Worm (Caenorhabditis elegans) whole organism, L4 larva: ENCODE measurements around the gene Y39A1A.17.

Experiments
- D1046.2 ChIP-seq: fragments of 200-800 bp; sonication (Bioruptor generic); IDR thresholded peaks from 2 replicates; pipeline ENCODE4 v1.3.6; 2022; ENCODE audit warnings: missing genetic modification characterization, missing compliant biosample characterization
- F49E8.2 ChIP-seq: sonication (generic microtip); optimal IDR thresholded peaks from 2 replicates; lab custom pipeline; 2016; ENCODE audit warnings: missing compliant biosample characterization, mild to moderate bottlenecking, missing genetic modification characterization, borderline replicate concordance
- T20F7.1 ChIP-seq: fragments of 200-800 bp; sonication (Bioruptor generic); optimal IDR thresholded peaks from 2 replicates; lab custom pipeline; 2018; ENCODE audit warnings: mild to moderate bottlenecking, missing genetic modification characterization, missing compliant biosample characterization
- T26A8.4 ChIP-seq: fragments of 200-800 bp; sonication (Bioruptor generic); IDR thresholded peaks from 2 replicates; pipeline ENCODE4 v1.3.6; 2022; ENCODE audit warnings: missing genetic modification characterization, missing compliant biosample characterization
- Y75B8A.6 ChIP-seq: fragments of 200-800 bp; sonication (Bioruptor generic); IDR thresholded peaks from 2 replicates; pipeline ENCODE4 v1.3.6; 2022; ENCODE audit warnings: missing genetic modification reagents, missing genetic modification characterization, missing compliant biosample characterization
- arid-1 ChIP-seq: fragments of 200-800 bp; sonication (Bioruptor generic); conservative IDR thresholded peaks from 2 replicates; pipeline ENCODE4 v1.3.6; 2022; ENCODE audit warnings: missing genetic modification reagents, missing genetic modification characterization, missing compliant biosample characterization
- ceh-62 ChIP-seq: sonication (generic microtip); optimal IDR thresholded peaks from 2 replicates; lab custom pipeline; 2017; ENCODE audit warnings: missing biosample characterization, missing genetic modification characterization
- daf-12 ChIP-seq: fragments of 150-350 bp; optimal IDR thresholded peaks from 2 replicates; lab custom pipeline; 2014; ENCODE audit warnings: missing biosample characterization, missing genetic modification reagents, missing genetic modification characterization
- daf-16 ChIP-seq, 3 experiments: sonication (generic microtip); optimal IDR thresholded peaks; 2 replicates each; lab custom pipeline; 2016 to 2017; ENCODE audit warnings: missing genetic modification characterization in 3 of 3, missing genetic modification reagents in 3 of 3, mild to moderate bottlenecking in 2 of 3, missing compliant biosample characterization in 2 of 3, missing biosample characterization in 1 of 3, moderate library complexity in 1 of 3
- dmd-6 ChIP-seq: fragments of 200-800 bp; sonication (Bioruptor generic); IDR thresholded peaks from 2 replicates; pipeline ENCODE4 v1.3.6; 2022; ENCODE audit warnings: missing genetic modification reagents, missing genetic modification characterization, missing compliant biosample characterization
- duxl-1 ChIP-seq: sonication (generic microtip); optimal IDR thresholded peaks from 2 replicates; lab custom pipeline; 2016; ENCODE audit warnings: mild to moderate bottlenecking, missing genetic modification characterization, moderate library complexity, missing compliant biosample characterization; ENCODE audit not compliant: poor library complexity
- dve-1 ChIP-seq: sonication (generic microtip); optimal IDR thresholded peaks from 2 replicates; lab custom pipeline; 2017; ENCODE audit warnings: antibody characterized with exemption, mild to moderate bottlenecking, missing genetic modification characterization, missing compliant biosample characterization; ENCODE audit not compliant: insufficient read depth
- fkh-10 ChIP-seq: fragments of 150-350 bp; optimal IDR thresholded peaks from 2 replicates; lab custom pipeline; 2014; ENCODE audit warnings: missing biosample characterization, missing genetic modification reagents, missing genetic modification characterization
- hlh-11 ChIP-seq: fragments of 200-800 bp; sonication (Bioruptor generic); optimal IDR thresholded peaks from 2 replicates; lab custom pipeline; 2018; ENCODE audit warnings: mild to moderate bottlenecking, missing genetic modification characterization, missing compliant biosample characterization
- hlh-30 ChIP-seq: sonication (generic microtip); optimal IDR thresholded peaks from 2 replicates; lab custom pipeline; 2017; ENCODE audit warnings: antibody characterized with exemption, mild to moderate bottlenecking, missing genetic modification characterization, missing compliant biosample characterization; ENCODE audit not compliant: insufficient read depth
- lin-1 ChIP-seq: fragments of 200-800 bp; sonication (Bioruptor generic); IDR thresholded peaks from 2 replicates; pipeline ENCODE4 v1.3.6; 2022; ENCODE audit warnings: missing genetic modification reagents, missing genetic modification characterization, missing compliant biosample characterization
- lin-38 ChIP-seq: fragments of 200-800 bp; sonication (Bioruptor generic); IDR thresholded peaks from 2 replicates; pipeline ENCODE4 v1.3.6; 2022; ENCODE audit warnings: missing genetic modification reagents, missing genetic modification characterization, missing compliant biosample characterization
- lin-39 ChIP-seq: fragments of 150-350 bp; optimal IDR thresholded peaks from 2 replicates; lab custom pipeline; 2014; ENCODE audit warnings: missing biosample characterization, missing genetic modification reagents, missing genetic modification characterization
- lsy-2 ChIP-seq, 2 experiments: fragments of 150-350 bp in 1 of 2; sonication (generic microtip) in 1 of 2; optimal IDR thresholded peaks; 2 replicates each; lab custom pipeline; 2014 to 2017; ENCODE audit warnings: missing biosample characterization in 2 of 2, missing genetic modification characterization in 2 of 2
- mdl-1 ChIP-seq, 2 experiments: fragments of 150-350 bp in 1 of 2; sonication (generic microtip) in 1 of 2; optimal IDR thresholded peaks; 2 replicates each; lab custom pipeline; 2014 to 2017; ENCODE audit warnings: missing biosample characterization in 2 of 2, missing genetic modification characterization in 2 of 2
- mdt-29 ChIP-seq: fragments of 200-800 bp; sonication (Bioruptor generic); IDR thresholded peaks from 2 replicates; pipeline ENCODE4 v1.3.6; 2022; ENCODE audit warnings: missing genetic modification reagents, missing genetic modification characterization, missing compliant biosample characterization
- mep-1 ChIP-seq: fragments of 150-350 bp; sonication (generic microtip); optimal IDR thresholded peaks from 3 replicates; lab custom pipeline; 2014; ENCODE audit warnings: missing biosample characterization, missing genetic modification characterization
- mes-2 ChIP-seq: sonication (generic microtip); optimal IDR thresholded peaks from 2 replicates; lab custom pipeline; 2016; ENCODE audit warnings: missing genotype, mild to moderate bottlenecking, missing genetic modification characterization, missing compliant biosample characterization; ENCODE audit not compliant: poor library complexity, severe bottlenecking
- mxl-2 ChIP-seq: fragments of 200-800 bp; sonication (Bioruptor generic); conservative IDR thresholded peaks from 2 replicates; pipeline ENCODE4 v1.3.6; 2022; ENCODE audit warnings: missing genetic modification reagents, missing genetic modification characterization, missing compliant biosample characterization
- mxl-3 ChIP-seq: fragments of 200-800 bp; sonication (Bioruptor generic); optimal IDR thresholded peaks from 2 replicates; lab custom pipeline; 2018; ENCODE audit warnings: mild to moderate bottlenecking, missing genetic modification characterization, missing compliant biosample characterization
- nhr-10 ChIP-seq: fragments of 150-350 bp; optimal IDR thresholded peaks from 2 replicates; lab custom pipeline; 2014; ENCODE audit warnings: missing biosample characterization, missing genetic modification characterization
- nhr-28 ChIP-seq: fragments of 150-350 bp; optimal IDR thresholded peaks from 2 replicates; lab custom pipeline; 2014; ENCODE audit warnings: missing biosample characterization, missing genetic modification characterization
- nhr-48 ChIP-seq: sonication (generic microtip); optimal IDR thresholded peaks from 2 replicates; lab custom pipeline; 2016; ENCODE audit warnings: mild to moderate bottlenecking, missing genetic modification characterization, missing compliant biosample characterization
- nhr-77 ChIP-seq: fragments of 150-350 bp; optimal IDR thresholded peaks from 2 replicates; lab custom pipeline; 2014; ENCODE audit warnings: missing biosample characterization, missing genetic modification characterization
- pqm-1 ChIP-seq: sonication (generic microtip); optimal IDR thresholded peaks from 2 replicates; lab custom pipeline; 2017; ENCODE audit warnings: missing biosample characterization, missing genetic modification characterization
- rbr-2 ChIP-seq: sonication (generic microtip); optimal IDR thresholded peaks from 2 replicates; lab custom pipeline; 2016; ENCODE audit warnings: missing genotype, missing genetic modification characterization, missing compliant biosample characterization
- set-16 ChIP-seq: fragments of 200-800 bp; sonication (Bioruptor generic); IDR thresholded peaks from 2 replicates; pipeline ENCODE4 v1.3.6; 2022; ENCODE audit warnings: missing genetic modification reagents, missing genetic modification characterization, missing compliant biosample characterization
- tra-1 ChIP-seq: fragments of 200-800 bp; sonication (Bioruptor generic); IDR thresholded peaks from 2 replicates; pipeline ENCODE4 v1.3.6; 2022; ENCODE audit warnings: missing genetic modification reagents, missing genetic modification characterization, missing compliant biosample characterization
- unc-62 ChIP-seq, 3 experiments: fragments of 150-350 bp in 1 of 3; sonication (generic microtip); optimal IDR thresholded peaks in 2 of 3; peaks in 1 of 3; 1 replicate in 1 of 3; 2 replicates in 2 of 3; lab custom pipeline; 2014 to 2017; ENCODE audit warnings: missing biosample characterization in 3 of 3, missing genetic modification characterization in 3 of 3, missing genetic modification reagents in 3 of 3, missing genotype in 1 of 3
- vab-7 ChIP-seq: fragments of 200-800 bp; sonication (Bioruptor generic); IDR thresholded peaks from 2 replicates; pipeline ENCODE4 v1.3.6; 2022; ENCODE audit warnings: missing genetic modification reagents, missing genetic modification characterization, missing compliant biosample characterization
- zip-2 ChIP-seq: fragments of 150-350 bp; optimal IDR thresholded peaks from 2 replicates; lab custom pipeline; 2014; ENCODE audit warnings: missing biosample characterization, missing genetic modification characterization

The Y39A1A.17 gene

ce11 chrIII:10720170-10720569 is 29.3 kb upstream of the Y39A1A.17 start (continued):
- TF ChIP-seq zip-2 (tag; lab: Kevin White, UChicago): no peak
- peak; percentile 83 for TF ChIP-seq rbr-2 (tag; lab: Kevin White, UChicago)
- no peak for TF ChIP-seq unc-62 (GFP tag; optimal IDR thresholded peaks at IDR 0.05 in 1 of 2; lab: Kevin White, UChicago)
- TF ChIP-seq unc-62 (tag; optimal IDR thresholded peaks at IDR 0.05; lab: Kevin White, UChicago): no peak
- no peak for TF ChIP-seq daf-12 (tag; lab: Kevin White, UChicago)

DNA sequence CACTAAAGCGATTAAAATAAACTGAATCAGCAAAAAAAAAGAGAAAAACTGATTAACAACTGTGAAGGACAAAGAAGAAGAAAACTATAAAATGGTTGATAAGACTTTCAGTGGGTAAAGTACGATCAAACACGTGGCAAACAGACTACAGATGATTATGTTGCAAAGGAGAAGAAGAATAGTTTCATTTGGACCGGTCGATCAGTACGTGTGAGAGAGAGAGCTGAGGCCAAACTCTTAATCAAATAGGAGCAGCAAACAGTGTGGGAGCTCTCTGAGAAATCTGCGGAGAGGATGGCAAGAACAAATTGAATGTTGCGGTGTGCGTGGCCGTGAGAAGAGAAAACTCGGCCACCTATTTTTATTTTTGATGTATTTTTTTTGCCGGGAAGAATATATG is 28.1 kb upstream of the Y39A1A.17 start:
- no peak for TF ChIP-seq set-16 (GFP tag; lab: Robert Waterston, UW)
- 0 out of 2 replicates have a peak, but pooled peaks have one; percentile 16 for TF ChIP-seq lin-38 (GFP tag; lab: Robert Waterston, UW)
- no peak for TF ChIP-seq F49E8.2 (tag; lab: Kevin White, UChicago)
- TF ChIP-seq mdt-29 (GFP tag; lab: Robert Waterston, UW): 0 out of 2 replicates have a peak, but pooled peaks have one; percentile 41
- peak; percentile 33 for TF ChIP-seq mep-1 (tag; lab: Kevin White, UChicago)
- TF ChIP-seq nhr-10 (tag; lab: Kevin White, UChicago): peak; percentile 31
- peak; percentile 57 for TF ChIP-seq T26A8.4 (GFP tag; lab: Robert Waterston, UW)
- TF ChIP-seq mdl-1 (tag; optimal IDR thresholded peaks at IDR 0.05; lab: Kevin White, UChicago): peak in 1 of 2 experiments; percentile 69
- no peak for TF ChIP-seq daf-16 (GFP tag; optimal IDR thresholded peaks at IDR 0.05; lab: Kevin White, UChicago)
- peak; percentile 22 for TF ChIP-seq daf-16 (tag; optimal IDR thresholded peaks at IDR 0.05; lab: Kevin White, UChicago)
- peak; percentile 29 for TF ChIP-seq T20F7.1 (GFP tag; lab: Kevin White, UChicago)
- TF ChIP-seq dmd-6 (GFP tag; lab: Robert Waterston, UW): peak; percentile 62
- TF ChIP-seq nhr-77 (tag; lab: Kevin White, UChicago): peak; percentile 65
- peak; percentile 12 for TF ChIP-seq nhr-48 (tag; lab: Kevin White, UChicago)
- TF ChIP-seq duxl-1 (tag; lab: Kevin White, UChicago): peak; percentile 9
- no peak for TF ChIP-seq lin-39 (tag; lab: Kevin White, UChicago)
- TF ChIP-seq lin-1 (GFP tag; lab: Robert Waterston, UW): 0 out of 2 replicates have a peak, but pooled peaks have one; percentile 23
- TF ChIP-seq fkh-10: no peak
- 0 out of 2 replicates have a peak, but pooled peaks have one; percentile 27 for TF ChIP-seq arid-1 (GFP tag; lab: Robert Waterston, UW)
- TF ChIP-seq vab-7 (GFP tag; lab: Robert Waterston, UW): no peak
- peak; percentile 43 for TF ChIP-seq pqm-1 (tag; lab: Kevin White, UChicago)
- peak; percentile 79 for TF ChIP-seq nhr-28 (tag; lab: Kevin White, UChicago)
- no peak for TF ChIP-seq zip-2 (tag; lab: Kevin White, UChicago)
- peak; percentile 40 for TF ChIP-seq mes-2 (tag; lab: Kevin White, UChicago)
- TF ChIP-seq mxl-3 (GFP tag; lab: Kevin White, UChicago): peak; percentile 56
- TF ChIP-seq hlh-11 (tag; lab: Kevin White, UChicago): peak; percentile 86
- peak; percentile 61 for TF ChIP-seq hlh-30
- no peak for TF ChIP-seq ceh-62 (tag; lab: Kevin White, UChicago)
- 0 out of 2 replicates have a peak, but pooled peaks have one; percentile 33 for TF ChIP-seq tra-1 (GFP tag; lab: Robert Waterston, UW)
- no peak for TF ChIP-seq mxl-2
- TF ChIP-seq Y75B8A.6 (GFP tag; lab: Robert Waterston, UW): 0 out of 2 replicates have a peak, but pooled peaks have one; percentile 57
- TF ChIP-seq lsy-2 (tag; optimal IDR thresholded peaks at IDR 0.05; lab: Kevin White, UChicago): peak in 1 of 2 experiments; percentile 21
- peak; percentile 68 for TF ChIP-seq dve-1

DNA sequence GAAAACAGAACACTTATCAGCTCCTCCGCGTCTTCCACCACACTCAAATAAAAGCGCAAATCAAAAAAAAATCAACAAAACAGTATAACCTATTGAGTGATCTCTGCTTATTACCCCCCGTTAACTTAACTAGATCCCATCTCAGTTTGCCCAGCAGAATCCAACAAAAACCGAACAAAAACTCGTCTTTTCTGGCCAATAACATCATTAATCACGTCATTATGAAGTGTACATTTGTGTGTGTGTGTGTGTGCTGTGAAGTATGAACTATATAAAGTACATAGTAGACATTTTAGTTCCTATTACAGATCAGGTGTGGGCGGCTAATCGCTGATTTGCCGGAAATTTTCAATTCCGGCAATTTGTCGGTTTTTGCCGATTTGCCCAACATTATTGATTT is 27.2 kb upstream of the Y39A1A.17 start:
- TF ChIP-seq nhr-28 (tag; lab: Kevin White, UChicago) (peak; percentile 88), D1046.2 (GFP tag; lab: Robert Waterston, UW) (no peak), hlh-11 (tag; lab: Kevin White, UChicago) (peak; percentile 27), lsy-2 (tag; optimal IDR thresholded peaks at IDR 0.05; lab: Kevin White, UChicago) (peak in 1 of 2 experiments; percentile 41), mdt-29 (GFP tag; lab: Robert Waterston, UW) (0 out of 2 replicates have a peak, but pooled peaks have one; percentile 23)
